Worm (Caenorhabditis elegans): ENCODE results near the gene gst-21.

DNA sequence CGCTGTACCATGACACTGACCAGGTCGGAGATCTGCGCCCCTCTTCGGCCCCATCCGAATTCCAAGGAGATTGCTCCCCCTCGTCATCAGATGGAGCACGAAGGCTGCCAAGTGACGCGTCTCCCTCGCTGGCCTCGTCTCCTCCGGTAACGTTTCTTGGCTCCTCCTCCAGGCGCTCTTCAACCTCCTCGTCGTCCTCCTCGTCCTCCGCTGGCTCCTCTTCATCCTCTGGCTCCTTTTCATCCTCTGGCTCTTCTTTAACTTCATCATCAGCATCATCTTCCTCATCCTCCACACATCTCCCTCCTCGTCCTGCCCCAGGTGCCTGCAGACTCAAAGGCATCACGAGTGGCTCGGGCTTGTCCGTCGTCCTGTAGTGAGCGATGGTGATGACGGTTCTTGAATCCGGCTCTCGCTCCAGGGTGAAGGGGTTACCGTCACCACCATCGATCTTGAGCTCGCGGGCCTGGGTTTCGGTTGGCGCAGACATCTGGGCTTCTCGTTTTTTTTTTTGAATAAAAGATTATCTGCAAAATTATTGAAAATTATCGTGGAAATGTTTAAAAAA is 32.5 kb downstream of the gst-21 start:
- TF ChIP-seq lsy-27 (tag; optimal IDR thresholded peaks at IDR 0.05; ENCODE audit: borderline replicate concordance, insufficient read depth) (no peak), ccch-3 (GFP tag; optimal IDR thresholded peaks at IDR 0.05) (no peak), atf-7 (tag; optimal IDR thresholded peaks at IDR 0.05) (no peak), let-607 (tag; optimal IDR thresholded peaks at IDR 0.05) (no peak), attf-5 (GFP tag; optimal IDR thresholded peaks at IDR 0.05) (no peak)
